Fruit fly (Drosophila melanogaster): ENCODE results near the gene SelR.

Gene SelR

DNA sequence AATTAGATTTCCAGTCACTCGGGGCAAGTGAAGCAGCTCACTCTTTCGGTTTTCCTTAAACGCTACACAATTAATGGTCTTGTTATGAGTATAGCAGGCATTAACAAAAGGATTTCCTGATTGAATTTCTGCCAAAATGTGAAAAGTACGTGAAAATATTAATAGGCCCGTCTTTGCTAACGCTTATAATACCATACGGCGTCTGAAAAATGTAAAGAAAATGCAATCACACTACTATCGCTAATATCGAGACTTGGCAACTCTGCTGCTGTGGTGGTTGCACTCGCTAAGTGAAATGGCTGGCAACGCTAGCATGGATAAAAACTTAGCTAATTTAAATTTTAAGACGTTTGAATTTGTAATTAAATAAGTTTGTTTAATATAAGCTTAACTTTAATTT is 24.9 kb upstream of the SelR start, which contains the start of gene CG6621 (continued):
- no peak for TF ChIP-seq Fer3 (tag; optimal IDR thresholded peaks at IDR 0.05)
- no peak for TF ChIP-seq mam (GFP tag; optimal IDR thresholded peaks at IDR 0.05)
- no peak for TF ChIP-seq sima (GFP tag; optimal IDR thresholded peaks at IDR 0.05)
- no peak for TF ChIP-seq fd96Cb (tag; optimal IDR thresholded peaks at IDR 0.05)
- no peak for TF ChIP-seq Camta (GFP tag; optimal IDR thresholded peaks at IDR 0.05)
- no peak for TF ChIP-seq CG31441 (GFP tag; IDR thresholded peaks at IDR 0.05)
- TF ChIP-seq p53 (GFP tag; optimal IDR thresholded peaks at IDR 0.05) = peak; percentile 27
- TF ChIP-seq Dip2 (GFP tag; IDR thresholded peaks at IDR 0.05) = no peak
- TF ChIP-seq da (GFP tag; optimal IDR thresholded peaks at IDR 0.05) = no peak
- no peak for TF ChIP-seq nom (GFP tag; optimal IDR thresholded peaks at IDR 0.05)
- no peak for TF ChIP-seq NC2β (GFP tag; optimal IDR thresholded peaks at IDR 0.05)
- peak; percentile 26; the same call in 1 of the 2 replicates for TF ChIP-seq bbx (GFP tag; IDR thresholded peaks at IDR 0.05; ENCODE audit: partially characterized antibody)
- no peak for TF ChIP-seq Antp (GFP tag; optimal IDR thresholded peaks at IDR 0.05)
- peak; percentile 56 for TF ChIP-seq row (GFP tag; IDR thresholded peaks at IDR 0.05)
- no peak for TF ChIP-seq CG31365 (tag; optimal IDR thresholded peaks at IDR 0.05)
- TF ChIP-seq CG30403 (GFP tag; optimal IDR thresholded peaks at IDR 0.05) = no peak
- TF ChIP-seq croc (GFP tag; conservative IDR thresholded peaks at IDR 0.05) = no peak
- TF ChIP-seq Med (GFP tag) = peak; percentile 93
- TF ChIP-seq CG12104 (GFP tag; optimal IDR thresholded peaks at IDR 0.05) = no peak
- TF ChIP-seq Aef1 (GFP tag; IDR thresholded peaks at IDR 0.05) = no peak
- TF ChIP-seq CG5245 (GFP tag; optimal IDR thresholded peaks at IDR 0.05) = no peak
- no peak for TF ChIP-seq mld (GFP tag; IDR thresholded peaks at IDR 0.05; ENCODE audit: partially characterized antibody)
- TF ChIP-seq CG15011 (GFP tag; optimal IDR thresholded peaks at IDR 0.05) = no peak
- TF ChIP-seq fd64A (GFP tag; optimal IDR thresholded peaks at IDR 0.05) = no peak
- TF ChIP-seq ranshi (GFP tag; IDR thresholded peaks at IDR 0.05) = 0 out of 2 replicates have a peak, but pooled peaks have one; percentile 19
- TF ChIP-seq CG42726 (GFP tag; IDR thresholded peaks at IDR 0.05; ENCODE audit: partially characterized antibody) = 0 out of 2 replicates have a peak, but pooled peaks have one; percentile 50
- no peak for TF ChIP-seq PHDP (tag; optimal IDR thresholded peaks at IDR 0.05)
- TF ChIP-seq CG4820 (GFP tag; optimal IDR thresholded peaks at IDR 0.05) = no peak
- no peak for TF ChIP-seq Hand (GFP tag; optimal IDR thresholded peaks at IDR 0.05)
- TF ChIP-seq CG2116 (GFP tag; optimal IDR thresholded peaks at IDR 0.05) = peak; percentile 52
- TF ChIP-seq eve (GFP tag; optimal IDR thresholded peaks at IDR 0.05) = no peak
- TF ChIP-seq Dll (GFP tag; IDR thresholded peaks at IDR 0.05; ENCODE audit: partially characterized antibody) = peak; percentile 47; the same call in 1 of the 4 replicates
- peak; percentile 3 for TF ChIP-seq lilli (GFP tag; optimal IDR thresholded peaks at IDR 0.05)
- TF ChIP-seq tna (GFP tag; IDR thresholded peaks at IDR 0.05; ENCODE audit: partially characterized antibody) = no peak; the same call in 1 of the 2 replicates
- peak; percentile 73 for TF ChIP-seq CG33213 (GFP tag; optimal IDR thresholded peaks at IDR 0.05)
- TF ChIP-seq CG31224 (GFP tag; IDR thresholded peaks at IDR 0.05) = no peak
- TF ChIP-seq CG17829 (tag; optimal IDR thresholded peaks at IDR 0.05) = no peak
- TF ChIP-seq Hr39 (optimal IDR thresholded peaks at IDR 0.05) = no peak
- no peak for TF ChIP-seq maf-S (GFP tag; optimal IDR thresholded peaks at IDR 0.05)
- no peak for TF ChIP-seq Drgx (GFP tag; IDR thresholded peaks at IDR 0.05)
- peak; percentile 75 for TF ChIP-seq nmo (GFP tag; optimal IDR thresholded peaks at IDR 0.05)
- no peak for TF ChIP-seq CG17328 (GFP tag; IDR thresholded peaks at IDR 0.05)
- no peak for TF ChIP-seq dimm (GFP tag; IDR thresholded peaks at IDR 0.05)
- no peak for TF ChIP-seq al (GFP tag; IDR thresholded peaks at IDR 0.05)
- TF ChIP-seq pum (GFP tag; optimal IDR thresholded peaks at IDR 0.05) = no peak
- peak; percentile 51 for TF ChIP-seq CHES-1-like (GFP tag; optimal IDR thresholded peaks at IDR 0.05)
- no peak for TF ChIP-seq grn (GFP tag; optimal IDR thresholded peaks at IDR 0.05)
- no peak for TF ChIP-seq CG15269 (tag; optimal IDR thresholded peaks at IDR 0.05)
- no peak for TF ChIP-seq CG6813 (GFP tag; optimal IDR thresholded peaks at IDR 0.05)
- TF ChIP-seq lola (GFP tag; optimal IDR thresholded peaks at IDR 0.05) = no peak
- TF ChIP-seq CG7271 (tag; optimal IDR thresholded peaks at IDR 0.05) = no peak
- no peak for TF ChIP-seq CG14014 (GFP tag; IDR thresholded peaks at IDR 0.05)

Data from whole organism, embryonic.